Worm (Caenorhabditis elegans): ENCODE results near the gene Y53F4B.27.

Gene Y53F4B.27

DNA sequence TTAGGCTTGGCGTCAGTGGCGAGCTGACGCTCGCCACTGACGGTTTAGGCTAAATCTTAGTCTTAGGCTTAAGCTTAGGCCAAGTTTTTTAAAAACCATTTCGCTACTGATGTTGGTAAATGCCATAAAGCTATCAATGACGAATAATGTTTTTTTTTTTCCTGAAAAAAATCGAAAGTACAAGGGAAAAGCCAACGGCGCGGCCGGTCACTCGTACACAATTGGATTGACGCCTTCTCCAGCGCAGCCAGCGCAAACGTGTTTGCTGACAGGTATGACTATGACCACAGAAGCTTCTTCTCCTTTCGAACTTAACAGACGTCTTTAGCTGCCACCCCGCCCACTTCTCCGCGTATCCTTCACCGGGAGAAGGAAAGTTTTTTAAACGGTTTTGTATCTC lies at the start of gene Y53F4B.27:
TSS of gene Y53F4B.27 (plus strand) at position 301 of the 400 bp plus-strand sequence.
- TF ChIP-seq snpc-4 (tag; optimal IDR thresholded peaks at IDR 0.05), result no peak
- no peak for TF ChIP-seq sptf-1 (tag; optimal IDR thresholded peaks at IDR 0.05)
- no peak for TF ChIP-seq tbx-8 (GFP tag; optimal IDR thresholded peaks at IDR 0.05)
- no peak for TF ChIP-seq ceh-39 (tag; optimal IDR thresholded peaks at IDR 0.05)
- no peak for TF ChIP-seq elt-3 (tag; optimal IDR thresholded peaks at IDR 0.05)
- TF ChIP-seq pha-4 (tag; optimal IDR thresholded peaks at IDR 0.05), result no peak
- no peak for TF ChIP-seq hlh-1 (tag; optimal IDR thresholded peaks at IDR 0.05)
- TF ChIP-seq flh-1 (GFP tag; optimal IDR thresholded peaks at IDR 0.05), result no peak
- no peak for TF ChIP-seq nhr-12 (tag; optimal IDR thresholded peaks at IDR 0.05)
- no peak for TF ChIP-seq cnd-1 (tag; optimal IDR thresholded peaks at IDR 0.05)
- no peak for TF ChIP-seq unc-39 (tag; optimal IDR thresholded peaks at IDR 0.05)
- TF ChIP-seq nhr-237 (tag; optimal IDR thresholded peaks at IDR 0.05), result no peak
- no peak for TF ChIP-seq sem-2 (GFP tag; optimal IDR thresholded peaks at IDR 0.05)
- TF ChIP-seq ceh-43 (GFP tag; optimal IDR thresholded peaks at IDR 0.05), result no peak

DNA sequence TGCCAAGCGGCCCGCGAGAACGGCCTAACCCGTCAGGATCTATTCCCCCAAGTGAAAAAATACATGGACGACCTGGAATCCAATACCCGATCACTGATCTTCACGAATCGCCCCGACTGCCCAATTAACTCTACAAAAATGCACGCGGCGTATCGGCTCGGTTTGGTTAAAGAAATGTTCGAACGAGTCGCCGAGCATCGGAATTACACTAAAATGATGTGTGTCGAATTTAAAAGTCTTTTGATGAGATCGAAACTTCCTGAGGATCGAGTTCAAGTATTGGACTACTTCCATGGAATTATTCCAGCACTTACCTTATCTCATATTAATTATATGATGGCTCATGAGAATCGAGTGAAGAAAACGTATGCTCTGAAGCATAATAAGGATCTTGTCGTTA lies 38.5 kb upstream of the Y53F4B.27 start:
- TF ChIP-seq nhr-76 (tag; optimal IDR thresholded peaks at IDR 0.05) (no peak), hlh-1 (tag; optimal IDR thresholded peaks at IDR 0.05) (no peak), ces-1 (GFP tag; optimal IDR thresholded peaks at IDR 0.05) (no peak), mls-2 (tag; optimal IDR thresholded peaks at IDR 0.05) (no peak), nhr-2 (tag; optimal IDR thresholded peaks at IDR 0.05) (no peak), ceh-83 (GFP tag; optimal IDR thresholded peaks at IDR 0.05) (no peak), drap-1 (GFP tag; optimal IDR thresholded peaks at IDR 0.05) (no peak), nhr-28 (tag; optimal IDR thresholded peaks at IDR 0.05) (no peak), ztf-11 (tag; optimal IDR thresholded peaks at IDR 0.05) (no peak), elt-3 (tag; optimal IDR thresholded peaks at IDR 0.05) (no peak), flh-1 (GFP tag; optimal IDR thresholded peaks at IDR 0.05) (no peak), lin-13 (tag; optimal IDR thresholded peaks at IDR 0.05) (no peak), ceh-39 (tag; optimal IDR thresholded peaks at IDR 0.05) (no peak), cnd-1 (tag; optimal IDR thresholded peaks at IDR 0.05) (no peak)

DNA sequence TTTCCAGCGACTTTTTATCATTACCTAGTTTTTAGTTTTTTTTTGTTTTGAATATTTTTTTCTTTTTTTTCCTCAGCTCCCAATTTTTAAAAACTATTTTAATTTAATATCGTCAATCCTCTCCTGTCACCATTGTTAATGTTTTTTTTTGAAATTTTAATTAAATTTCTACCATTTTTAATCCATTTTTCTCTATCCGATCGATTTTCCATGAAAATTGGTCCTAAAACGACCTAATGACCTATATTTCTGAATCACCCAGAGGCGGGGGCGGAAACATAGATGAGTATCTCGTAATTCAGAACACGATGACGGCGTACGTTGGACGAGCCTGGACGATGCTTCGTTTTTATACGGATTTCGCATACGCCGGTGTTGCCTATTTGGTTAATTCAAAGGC lies 35.9 kb upstream of the Y53F4B.27 start, which contains the start of gene Y53F4B.39:
TSS of gene Y53F4B.39 (plus strand) at position 301 of the 400 bp plus-strand sequence.
- no peak for TF ChIP-seq bed-3 (GFP tag; optimal IDR thresholded peaks at IDR 0.05)
- no peak for TF ChIP-seq ceh-39 (tag; optimal IDR thresholded peaks at IDR 0.05)
- no peak for TF ChIP-seq ham-2 (GFP tag; optimal IDR thresholded peaks at IDR 0.05)
- TF ChIP-seq snpc-4 (tag; optimal IDR thresholded peaks at IDR 0.05), result no peak
- TF ChIP-seq drap-1 (GFP tag; optimal IDR thresholded peaks at IDR 0.05), result no peak
- no peak for TF ChIP-seq unc-120 (tag; optimal IDR thresholded peaks at IDR 0.05; ENCODE audit: poor library complexity, severe bottlenecking)
- no peak for TF ChIP-seq nhr-2 (tag; optimal IDR thresholded peaks at IDR 0.05)
- TF ChIP-seq mab-5 (tag; optimal IDR thresholded peaks at IDR 0.05), result no peak
- TF ChIP-seq elt-1 (tag; optimal IDR thresholded peaks at IDR 0.05; ENCODE audit: borderline replicate concordance, insufficient read depth), result no peak
- no peak for TF ChIP-seq cnd-1 (tag; optimal IDR thresholded peaks at IDR 0.05)
- TF ChIP-seq flh-1 (GFP tag; optimal IDR thresholded peaks at IDR 0.05), result no peak
- TF ChIP-seq nhr-76 (tag; optimal IDR thresholded peaks at IDR 0.05), result no peak
- no peak for TF ChIP-seq hlh-1 (tag; optimal IDR thresholded peaks at IDR 0.05)
- no peak for TF ChIP-seq lin-13 (tag; optimal IDR thresholded peaks at IDR 0.05)
- no peak for TF ChIP-seq sem-2 (GFP tag; optimal IDR thresholded peaks at IDR 0.05)
- TF ChIP-seq elt-3 (tag; optimal IDR thresholded peaks at IDR 0.05), result no peak
- no peak for TF ChIP-seq mep-1 (tag; optimal IDR thresholded peaks at IDR 0.05)

ce11 chrII:15111352-15111751 lies 34.3 kb upstream of the Y53F4B.27 start:
- TF ChIP-seq drap-1 (GFP tag; optimal IDR thresholded peaks at IDR 0.05), result no peak
- TF ChIP-seq ztf-11 (tag; optimal IDR thresholded peaks at IDR 0.05), result no peak
- TF ChIP-seq unc-120 (tag; optimal IDR thresholded peaks at IDR 0.05; ENCODE audit: poor library complexity, severe bottlenecking), result no peak
- no peak for TF ChIP-seq sptf-1 (tag; optimal IDR thresholded peaks at IDR 0.05)
- no peak for TF ChIP-seq nhr-28 (tag; optimal IDR thresholded peaks at IDR 0.05)
- no peak for TF ChIP-seq nhr-2 (tag; optimal IDR thresholded peaks at IDR 0.05)
- no peak for TF ChIP-seq elt-3 (tag; optimal IDR thresholded peaks at IDR 0.05)
- TF ChIP-seq ceh-39 (tag; optimal IDR thresholded peaks at IDR 0.05), result no peak

DNA sequence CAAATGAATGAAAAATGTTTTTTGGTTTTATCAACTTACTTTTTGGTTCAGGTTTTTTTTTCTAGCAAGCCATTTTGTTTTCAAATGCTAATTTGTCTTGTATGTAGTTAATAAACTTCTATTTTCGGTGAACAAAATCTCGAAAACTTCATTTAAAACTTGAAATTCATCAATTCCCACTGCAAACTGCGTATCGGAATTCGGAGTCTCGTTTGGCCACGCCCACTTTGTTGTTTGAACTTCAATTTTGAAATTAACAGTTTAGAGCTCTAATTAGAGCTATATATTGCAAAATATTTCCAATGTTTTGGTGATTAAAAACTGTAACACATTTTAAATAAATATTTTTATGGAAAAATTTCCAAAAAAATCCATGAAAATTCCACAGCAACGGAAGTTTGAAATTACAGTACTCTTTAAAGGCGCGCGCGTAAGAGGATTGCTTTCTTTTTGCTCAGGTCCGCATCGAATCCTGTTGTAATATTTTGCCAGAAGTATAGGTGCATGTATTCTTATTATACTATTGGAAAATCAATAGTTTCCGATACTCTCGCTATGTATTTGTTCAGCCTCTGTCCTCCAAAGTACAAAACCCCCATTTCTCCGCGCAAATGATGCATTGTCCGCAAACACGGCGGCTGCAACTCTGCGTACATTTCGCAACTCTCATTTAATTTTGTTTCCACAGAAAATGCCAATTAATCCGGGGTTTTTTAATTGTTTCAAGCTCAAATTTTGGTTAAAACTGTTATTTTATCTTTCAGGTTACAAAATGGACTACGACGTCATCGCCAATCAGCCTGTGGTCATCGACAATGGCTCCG lies 25.9 kb upstream of the Y53F4B.27 start, which contains the start of gene arp-1:
TSS of gene arp-1 (plus strand) at position 765 of the 824 bp plus-strand sequence.
- TF ChIP-seq sptf-1 (tag; optimal IDR thresholded peaks at IDR 0.05) (peak; percentile 16), ceh-39 (tag; optimal IDR thresholded peaks at IDR 0.05) (no peak), lin-32 (GFP tag; optimal IDR thresholded peaks at IDR 0.05) (no peak), unc-39 (tag; optimal IDR thresholded peaks at IDR 0.05) (no peak), mab-5 (tag; optimal IDR thresholded peaks at IDR 0.05) (no peak), lin-13 (tag; optimal IDR thresholded peaks at IDR 0.05) (peak; percentile 19), cnd-1 (tag; optimal IDR thresholded peaks at IDR 0.05) (no peak), pha-4 (tag; optimal IDR thresholded peaks at IDR 0.05) (peak; percentile 59), blmp-1 (tag; optimal IDR thresholded peaks at IDR 0.05) (no peak), unc-120 (tag; optimal IDR thresholded peaks at IDR 0.05; ENCODE audit: poor library complexity, severe bottlenecking) (no peak), ztf-11 (tag; optimal IDR thresholded peaks at IDR 0.05) (no peak), bed-3 (GFP tag; optimal IDR thresholded peaks at IDR 0.05) (no peak), zip-8 (tag; optimal IDR thresholded peaks at IDR 0.05) (no peak), tbx-8 (GFP tag; optimal IDR thresholded peaks at IDR 0.05) (no peak), flh-1 (GFP tag; optimal IDR thresholded peaks at IDR 0.05) (no peak), snpc-4 (tag; optimal IDR thresholded peaks at IDR 0.05) (no peak), ces-1 (GFP tag; optimal IDR thresholded peaks at IDR 0.05) (peak; percentile 80), nhr-76 (tag; optimal IDR thresholded peaks at IDR 0.05) (no peak), unc-62 (GFP tag; optimal IDR thresholded peaks at IDR 0.05) (no peak), ceh-43 (GFP tag; optimal IDR thresholded peaks at IDR 0.05) (peak; percentile 47), mep-1 (tag; optimal IDR thresholded peaks at IDR 0.05) (peak; percentile 59), nhr-2 (tag; optimal IDR thresholded peaks at IDR 0.05) (no peak), drap-1 (GFP tag; optimal IDR thresholded peaks at IDR 0.05) (no peak), sem-2 (GFP tag; optimal IDR thresholded peaks at IDR 0.05) (no peak), ceh-83 (GFP tag; optimal IDR thresholded peaks at IDR 0.05) (no peak), lsy-2 (tag; optimal IDR thresholded peaks at IDR 0.05) (peak; percentile 21), mls-2 (tag; optimal IDR thresholded peaks at IDR 0.05) (peak; percentile 15), nhr-28 (tag; optimal IDR thresholded peaks at IDR 0.05) (no peak), elt-3 (tag; optimal IDR thresholded peaks at IDR 0.05) (no peak)
